Fruit fly (Drosophila melanogaster) whole organism, embryonic: ENCODE measurements around the gene CG3301.

ENCODE experiments used
- Awh ChIP-seq: fragments of 200-800 bp; sonication (Bioruptor generic); IDR thresholded peaks from 2 replicates; pipeline ENCODE4, ENCODE4 v1.3.6; 2022; ENCODE audit warnings: missing biosample characterization, missing genetic modification characterization
- CG10654 ChIP-seq: fragments of 200-800 bp; sonication (Bioruptor generic); optimal IDR thresholded peaks from 2 replicates; lab custom pipeline; 2016; ENCODE audit warnings: missing biosample characterization, missing genetic modification characterization
- CG13424 ChIP-seq: fragments of 200-800 bp; sonication (Bioruptor generic); optimal IDR thresholded peaks from 2 replicates; lab custom pipeline; 2019; ENCODE audit warnings: missing biosample characterization, mild to moderate bottlenecking, missing genetic modification characterization, moderate library complexity
- CG13775 ChIP-seq: fragments of 200-800 bp; sonication (Bioruptor generic); optimal IDR thresholded peaks from 3 replicates; lab custom pipeline; 2017; ENCODE audit warnings: missing biosample characterization, mild to moderate bottlenecking, missing genetic modification characterization
- CG14710 ChIP-seq: fragments of 200-800 bp; sonication (Bioruptor generic); optimal IDR thresholded peaks from 3 replicates; lab custom pipeline; 2019; ENCODE audit warnings: missing biosample characterization, mild to moderate bottlenecking, missing genetic modification characterization, moderate library complexity
- CG14965 ChIP-seq: fragments of 200-800 bp; sonication (Bioruptor generic); optimal IDR thresholded peaks from 2 replicates; lab custom pipeline; 2016; ENCODE audit warnings: missing biosample characterization, missing genetic modification characterization, borderline replicate concordance
- CG15696 ChIP-seq: fragments of 200-800 bp; sonication (Bioruptor generic); optimal IDR thresholded peaks from 2 replicates; lab custom pipeline; 2019; ENCODE audit warnings: missing biosample characterization, mild to moderate bottlenecking, missing genetic modification characterization, moderate library complexity
- CG1647 ChIP-seq: fragments of 200-800 bp; sonication (Bioruptor generic); optimal IDR thresholded peaks from 3 replicates; lab custom pipeline; 2016; ENCODE audit warnings: missing biosample characterization, missing genetic modification characterization
- CG17186 ChIP-seq: fragments of 200-800 bp; sonication (Bioruptor generic); optimal IDR thresholded peaks from 3 replicates; lab custom pipeline; 2017; ENCODE audit warnings: missing biosample characterization, missing genetic modification reagents, missing genetic modification characterization
- CG18599 ChIP-seq: fragments of 200-800 bp; sonication (Bioruptor generic); optimal IDR thresholded peaks from 3 replicates; lab custom pipeline; 2017; ENCODE audit warnings: missing biosample characterization, missing genetic modification characterization, mild to moderate bottlenecking, moderate library complexity, missing genetic modification reagents
- CG32772 ChIP-seq: fragments of 200-800 bp; sonication (Bioruptor generic); IDR thresholded peaks from 2 replicates; pipeline ENCODE4 v1.3.6; 2022; ENCODE audit warnings: missing biosample characterization, missing genetic modification characterization
- CG3281 ChIP-seq: fragments of 200-800 bp; sonication (Bioruptor generic); optimal IDR thresholded peaks from 3 replicates; lab custom pipeline; 2017; ENCODE audit warnings: missing biosample characterization, mild to moderate bottlenecking, missing genetic modification characterization
- CG42726 ChIP-seq: fragments of 200-800 bp; sonication (Bioruptor generic); IDR thresholded peaks from 2 replicates; pipeline ENCODE4 v1.3.6; 2022; ENCODE audit warnings: missing biosample characterization, missing genetic modification characterization; ENCODE audit not compliant: partially characterized antibody
- CG4328 ChIP-seq: fragments of 200-800 bp; sonication (Bioruptor generic); optimal IDR thresholded peaks from 3 replicates; lab custom pipeline; 2017; ENCODE audit warnings: missing biosample characterization, missing genetic modification reagents, missing genetic modification characterization
- CG6765 ChIP-seq: fragments of 200-800 bp; sonication (Bioruptor generic); optimal IDR thresholded peaks from 3 replicates; lab custom pipeline; 2017; ENCODE audit warnings: missing biosample characterization, mild to moderate bottlenecking, missing genetic modification characterization
- CG8290 ChIP-seq, 3 experiments: fragments of 200-800 bp; sonication (Bioruptor generic); optimal IDR thresholded peaks; 2 replicates each; lab custom pipeline; 2016 to 2019; ENCODE audit warnings: missing biosample characterization in 3 of 3, missing genetic modification characterization in 3 of 3, mild to moderate bottlenecking in 2 of 3, moderate library complexity in 1 of 3
- CHES-1-like ChIP-seq: fragments of 200-800 bp; sonication (Bioruptor generic); optimal IDR thresholded peaks from 2 replicates; lab custom pipeline; 2016; ENCODE audit warnings: missing biosample characterization, missing genetic modification characterization
- CrebB ChIP-seq: fragments of 200-800 bp; sonication (Bioruptor generic); optimal IDR thresholded peaks from 3 replicates; lab custom pipeline; 2018; ENCODE audit warnings: missing biosample characterization, mild to moderate bottlenecking, missing genetic modification characterization
- Dbx ChIP-seq: fragments of 200-800 bp; sonication (Bioruptor generic); IDR thresholded peaks from 3 replicates; pipeline ENCODE4 v1.3.6; 2022; ENCODE audit warnings: missing biosample characterization, missing genetic modification characterization
- Fer3 ChIP-seq: fragments of 200-800 bp; sonication (Bioruptor generic); optimal IDR thresholded peaks from 2 replicates; lab custom pipeline; 2018; ENCODE audit warnings: missing biosample characterization, mild to moderate bottlenecking, missing genetic modification characterization, moderate library complexity
- Hmx ChIP-seq: fragments of 200-800 bp; sonication (Bioruptor generic); optimal IDR thresholded peaks from 2 replicates; lab custom pipeline; 2016; ENCODE audit warnings: missing biosample characterization, missing genetic modification characterization
- Med ChIP-seq: fragments of 200-800 bp; sonication (Bioruptor generic); peaks from one replicate; lab custom pipeline; 2016; ENCODE audit warnings: missing biosample characterization, missing genetic modification characterization, mild to moderate bottlenecking, inconsistent platforms, moderate library complexity
- Meics ChIP-seq: fragments of 200-800 bp; sonication (Bioruptor generic); optimal IDR thresholded peaks from 2 replicates; lab custom pipeline; 2017; ENCODE audit warnings: missing biosample characterization, mild to moderate bottlenecking, missing genetic modification characterization
- Neu2 ChIP-seq: fragments of 200-800 bp; sonication (Bioruptor generic); optimal IDR thresholded peaks from 3 replicates; lab custom pipeline; 2016; ENCODE audit warnings: missing biosample characterization, missing genetic modification characterization, borderline replicate concordance
- Ptx1 ChIP-seq: fragments of 200-800 bp; sonication (Bioruptor generic); IDR thresholded peaks from 2 replicates; pipeline ENCODE4 v1.3.6; 2022; ENCODE audit warnings: missing biosample characterization, missing genetic modification characterization
- Rx ChIP-seq: fragments of 200-800 bp; sonication (Bioruptor generic); IDR thresholded peaks from 2 replicates; pipeline ENCODE4 v1.3.6; 2022; ENCODE audit warnings: missing biosample characterization, missing genetic modification characterization
- Six4 ChIP-seq: fragments of 200-800 bp; sonication (Bioruptor generic); optimal IDR thresholded peaks from 2 replicates; lab custom pipeline; 2016; ENCODE audit warnings: missing biosample characterization, missing genetic modification characterization
- ab ChIP-seq: fragments of 200-800 bp; sonication (Bioruptor generic); optimal IDR thresholded peaks from 2 replicates; lab custom pipeline; 2016; ENCODE audit warnings: missing biosample characterization, missing genetic modification characterization
- ap ChIP-seq: fragments of 200-800 bp; sonication (Bioruptor generic); IDR thresholded peaks from 2 replicates; pipeline ENCODE4 v1.3.6; 2022; ENCODE audit warnings: missing biosample characterization, missing genetic modification characterization
- bbx ChIP-seq: fragments of 200-800 bp; sonication (Bioruptor generic); IDR thresholded peaks from 2 replicates; pipeline ENCODE4 v1.3.6; 2022; ENCODE audit warnings: missing biosample characterization, missing genetic modification characterization; ENCODE audit not compliant: partially characterized antibody
- bsh ChIP-seq, 2 experiments: fragments of 200-800 bp; sonication (Bioruptor generic); optimal IDR thresholded peaks; 2 replicates each; lab custom pipeline; 2017 to 2018; ENCODE audit warnings: mild to moderate bottlenecking in 2 of 2, missing biosample characterization in 2 of 2, missing genetic modification characterization in 2 of 2, moderate library complexity in 1 of 2
- chinmo ChIP-seq: fragments of 200-800 bp; sonication (Bioruptor generic); IDR thresholded peaks from 4 replicates; pipeline ENCODE4 v1.3.6; 2022; ENCODE audit warnings: missing biosample characterization, missing genetic modification characterization; ENCODE audit not compliant: partially characterized antibody
- cwo ChIP-seq: fragments of 200-800 bp; sonication (Bioruptor generic); optimal IDR thresholded peaks from 3 replicates; lab custom pipeline; 2017; ENCODE audit warnings: missing biosample characterization, missing genetic modification characterization, mild to moderate bottlenecking, moderate library complexity, missing genetic modification reagents
- dmrt99B ChIP-seq: fragments of 200-800 bp; sonication (Bioruptor generic); optimal IDR thresholded peaks from 2 replicates; lab custom pipeline; 2018; ENCODE audit warnings: missing biosample characterization, mild to moderate bottlenecking, missing genetic modification characterization, moderate library complexity
- exex ChIP-seq: fragments of 200-800 bp; sonication (Bioruptor generic); optimal IDR thresholded peaks from 4 replicates; lab custom pipeline; 2018; ENCODE audit warnings: missing biosample characterization, mild to moderate bottlenecking, missing genetic modification characterization, moderate library complexity
- fu2 ChIP-seq: fragments of 200-800 bp; sonication (Bioruptor generic); optimal IDR thresholded peaks from 2 replicates; lab custom pipeline; 2016; ENCODE audit warnings: missing biosample characterization, missing genetic modification characterization
- gem ChIP-seq: fragments of 200-800 bp; sonication (Bioruptor generic); optimal IDR thresholded peaks from 2 replicates; lab custom pipeline; 2019; ENCODE audit warnings: missing biosample characterization, mild to moderate bottlenecking, missing genetic modification characterization, moderate library complexity
- ham ChIP-seq: fragments of 200-800 bp; sonication (Bioruptor generic); IDR thresholded peaks from 2 replicates; pipeline ENCODE4 v1.3.6; 2022; ENCODE audit warnings: missing biosample characterization, missing genetic modification characterization
- nerfin-2 ChIP-seq: fragments of 200-800 bp; sonication (Bioruptor generic); IDR thresholded peaks from 2 replicates; pipeline ENCODE4 v1.3.6; 2022; ENCODE audit warnings: missing biosample characterization, missing genetic modification characterization; ENCODE audit not compliant: partially characterized antibody
- repo ChIP-seq: fragments of 200-800 bp; sonication (Bioruptor generic); optimal IDR thresholded peaks from 2 replicates; lab custom pipeline; 2016; ENCODE audit warnings: missing biosample characterization, missing genetic modification characterization
- scrt ChIP-seq: fragments of 200-800 bp; sonication (Bioruptor generic); optimal IDR thresholded peaks from 2 replicates; lab custom pipeline; 2018; ENCODE audit warnings: missing biosample characterization, mild to moderate bottlenecking, missing genetic modification characterization, moderate library complexity
- sens ChIP-seq: fragments of 200-800 bp; sonication (Bioruptor generic); peaks from one replicate; lab custom pipeline; 2016; ENCODE audit warnings: missing biosample characterization, missing genetic modification characterization
- shn ChIP-seq: fragments of 200-800 bp; sonication (Bioruptor generic); optimal IDR thresholded peaks from 3 replicates; lab custom pipeline; 2016; ENCODE audit warnings: missing biosample characterization, missing genetic modification characterization
- sna ChIP-seq: fragments of 200-800 bp; sonication (Bioruptor generic); IDR thresholded peaks from 2 replicates; pipeline ENCODE4 v1.3.6; 2022; ENCODE audit warnings: missing biosample characterization, missing genetic modification characterization; ENCODE audit not compliant: partially characterized antibody
- trh ChIP-seq: fragments of 200-800 bp; sonication (Bioruptor generic); optimal IDR thresholded peaks from 2 replicates; lab custom pipeline; 2016; ENCODE audit warnings: missing biosample characterization, missing genetic modification characterization
- tup ChIP-seq: fragments of 200-800 bp; sonication (Bioruptor generic); optimal IDR thresholded peaks from 2 replicates; lab custom pipeline; 2016; ENCODE audit warnings: missing biosample characterization, mild to moderate bottlenecking, missing genetic modification characterization, moderate library complexity
- twi ChIP-seq: fragments of 200-800 bp; optimal IDR thresholded peaks from 2 replicates; lab custom pipeline; 2019; ENCODE audit warnings: missing biosample characterization, mild to moderate bottlenecking, missing genetic modification characterization, moderate library complexity
- unc-4 ChIP-seq: fragments of 200-800 bp; sonication (Bioruptor generic); IDR thresholded peaks from 2 replicates; pipeline ENCODE4 v1.3.6; 2022; ENCODE audit warnings: missing biosample characterization, missing genetic modification characterization; ENCODE audit not compliant: partially characterized antibody

CG3301 gene

dm6 chr3R:21273427-21274038, 2.5 kb downstream of the CG3301 start, which contains the start of gene CG3308 (continued):
- TF ChIP-seq twi (tag; lab: Kevin White, UChicago) (no peak), bsh (GFP tag; optimal IDR thresholded peaks at IDR 0.05; lab: Kevin White, UChicago) (no peak), CG13424 (tag; lab: Kevin White, UChicago) (no peak), Awh (no peak), dmrt99B (tag; lab: Kevin White, UChicago) (no peak), exex (tag; lab: Kevin White, UChicago) (peak; percentile 37), scrt (no peak), nerfin-2 (GFP tag; lab: Robert Waterston, UW) (peak; percentile 74), cwo (GFP tag; lab: Kevin White, UChicago) (no peak), CG17186 (GFP tag; lab: Kevin White, UChicago) (peak; percentile 66), repo (GFP tag; lab: Kevin White, UChicago) (no peak), Med (GFP tag; lab: Kevin White, UChicago) (peak; percentile 88), CG3281 (GFP tag; lab: Kevin White, UChicago) (peak; percentile 14), chinmo (peak; percentile 86; the same call in 3 of the 4 replicates), tup (no peak), Six4 (GFP tag; lab: Kevin White, UChicago) (no peak), CG15696 (no peak), bbx (GFP tag; lab: Robert Waterston, UW) (peak; percentile 90), CHES-1-like (GFP tag; lab: Kevin White, UChicago) (peak; percentile 22), CrebB (tag; lab: Kevin White, UChicago) (peak; percentile 7), Dbx (GFP tag; lab: Robert Waterston, UW) (peak; percentile 60; the same call in 2 of the 3 replicates), CG10654 (GFP tag; lab: Kevin White, UChicago) (peak; percentile 39), sna (peak; percentile 73), shn (no peak), CG32772 (GFP tag; lab: Robert Waterston, UW) (no peak), ap (GFP tag; lab: Robert Waterston, UW) (no peak), fu2 (GFP tag; lab: Kevin White, UChicago) (no peak), Ptx1 (GFP tag; lab: Robert Waterston, UW) (no peak), trh (no peak), CG6765 (GFP tag; lab: Kevin White, UChicago) (no peak), CG14710 (tag; lab: Kevin White, UChicago) (peak; percentile 61), Rx (GFP tag; lab: Robert Waterston, UW) (no peak; the same call in 1 of the 2 replicates), sens (GFP tag; lab: Kevin White, UChicago) (peak; percentile 69), CG8290 (GFP tag; optimal IDR thresholded peaks at IDR 0.05; lab: Kevin White, UChicago) (no peak), CG8290 (tag; optimal IDR thresholded peaks at IDR 0.05; lab: Kevin White, UChicago) (peak in 1 of 2 experiments; percentile 71), gem (tag; lab: Kevin White, UChicago) (peak; percentile 29), ab (no peak), Fer3 (peak; percentile 32), Meics (GFP tag; lab: Kevin White, UChicago) (peak; percentile 33), CG1647 (peak; percentile 65), CG14965 (no peak), CG18599 (GFP tag; lab: Kevin White, UChicago) (peak; percentile 33), ham (GFP tag; lab: Robert Waterston, UW) (no peak), Neu2 (no peak), CG42726 (GFP tag; lab: Robert Waterston, UW) (peak; percentile 79), Hmx (no peak), CG13775 (GFP tag; lab: Kevin White, UChicago) (peak; percentile 2), CG4328 (GFP tag; lab: Kevin White, UChicago) (no peak), unc-4 (GFP tag; lab: Robert Waterston, UW) (peak; percentile 85)
